Worm (Caenorhabditis elegans) whole organism, late embryonic: Measurements from ENCODE around the gene glb-31.

Experiments used
- ahr-1 ChIP-seq: sonication (generic microtip); optimal IDR thresholded peaks from 2 replicates; lab custom pipeline; 2016; ENCODE audit warnings: missing genetic modification characterization, missing compliant biosample characterization
- ceh-19 ChIP-seq: fragments of 200-800 bp; sonication (Bioruptor generic); optimal IDR thresholded peaks from 2 replicates; lab custom pipeline; 2018; ENCODE audit warnings: mild to moderate bottlenecking, missing genetic modification characterization, missing compliant biosample characterization
- ceh-22 ChIP-seq: sonication (generic microtip); optimal IDR thresholded peaks from 2 replicates; lab custom pipeline; 2017; ENCODE audit warnings: missing biosample characterization, missing genetic modification characterization
- ceh-30 ChIP-seq: fragments of 150-350 bp; optimal IDR thresholded peaks from 2 replicates; lab custom pipeline; 2014; ENCODE audit warnings: missing biosample characterization, missing genetic modification characterization
- dmd-4 ChIP-seq: sonication (generic microtip); optimal IDR thresholded peaks from 2 replicates; lab custom pipeline; 2016; ENCODE audit warnings: borderline replicate concordance, missing genetic modification characterization, missing compliant biosample characterization
- elt-2 ChIP-seq: sonication (generic microtip); optimal IDR thresholded peaks from 2 replicates; lab custom pipeline; 2016; ENCODE audit warnings: missing genetic modification reagents, missing genetic modification characterization, missing compliant biosample characterization
- elt-4 ChIP-seq: sonication (generic microtip); optimal IDR thresholded peaks from 2 replicates; lab custom pipeline; 2016; ENCODE audit warnings: missing genetic modification characterization, missing compliant biosample characterization
- ets-4 ChIP-seq: sonication (generic microtip); optimal IDR thresholded peaks from 2 replicates; lab custom pipeline; 2016; ENCODE audit warnings: missing genetic modification characterization, missing compliant biosample characterization
- gmeb-2 ChIP-seq: sonication (generic microtip); optimal IDR thresholded peaks from 2 replicates; lab custom pipeline; 2016; ENCODE audit warnings: missing genetic modification characterization, inconsistent platforms, missing compliant biosample characterization
- rnt-1 ChIP-seq: sonication (generic microtip); optimal IDR thresholded peaks from 2 replicates; lab custom pipeline; 2016; ENCODE audit warnings: missing genetic modification characterization, missing compliant biosample characterization
- unc-55 ChIP-seq: sonication (generic microtip); optimal IDR thresholded peaks from 2 replicates; lab custom pipeline; 2017; ENCODE audit warnings: missing biosample characterization, missing genetic modification reagents, missing genetic modification characterization

ce11 chrII:1284985-1285384 is 16.5 kb downstream of the glb-31 start:
- TF ChIP-seq ahr-1 (tag; lab: Kevin White, UChicago) (no peak), dmd-4 (tag; lab: Kevin White, UChicago) (no peak), ets-4 (tag; lab: Kevin White, UChicago) (no peak), ceh-22 (no peak), rnt-1 (tag; lab: Kevin White, UChicago) (no peak), gmeb-2 (tag; lab: Kevin White, UChicago) (no peak), elt-4 (tag; lab: Kevin White, UChicago) (no peak), unc-55 (GFP tag; lab: Kevin White, UChicago) (no peak), elt-2 (tag; lab: Kevin White, UChicago) (no peak), ceh-30 (tag; lab: Kevin White, UChicago) (no peak), ceh-19 (GFP tag; lab: Kevin White, UChicago) (no peak)
